Worm (Caenorhabditis elegans) whole organism, L3 larva: ENCODE results near the gene sto-2.

Experiments used
- R02D3.7 ChIP-seq: fragments of 150-350 bp; optimal IDR thresholded peaks from 2 replicates; lab custom pipeline; 2014; ENCODE audit warnings: missing biosample characterization, missing genetic modification characterization
- aly-2 ChIP-seq: fragments of 150-350 bp; optimal IDR thresholded peaks from 2 replicates; lab custom pipeline; 2014; ENCODE audit warnings: missing biosample characterization, missing genetic modification characterization
- ama-1 ChIP-seq: fragments of 150-350 bp; optimal IDR thresholded peaks from 2 replicates; lab custom pipeline; 2018
- ceh-16 ChIP-seq: sonication (generic microtip); optimal IDR thresholded peaks from 2 replicates; lab custom pipeline; 2017; ENCODE audit warnings: missing biosample characterization, missing genetic modification characterization
- ceh-28 ChIP-seq: fragments of 150-350 bp; optimal IDR thresholded peaks from 2 replicates; lab custom pipeline; 2014; ENCODE audit warnings: missing biosample characterization, missing genetic modification reagents, missing genetic modification characterization
- ceh-9 ChIP-seq: sonication (generic microtip); optimal IDR thresholded peaks from 2 replicates; lab custom pipeline; 2018; ENCODE audit warnings: missing biosample characterization, missing genetic modification characterization
- egl-5 ChIP-seq: fragments of 150-350 bp; optimal IDR thresholded peaks from 2 replicates; lab custom pipeline; 2017; ENCODE audit warnings: missing biosample characterization, missing genetic modification reagents, missing genetic modification characterization, inconsistent platforms
- elt-2 ChIP-seq: sonication (generic microtip); optimal IDR thresholded peaks from 2 replicates; lab custom pipeline; 2016; ENCODE audit warnings: missing genetic modification reagents, mild to moderate bottlenecking, missing genetic modification characterization, missing compliant biosample characterization
- elt-3 ChIP-seq, 3 experiments: fragments of 150-350 bp in 1 of 3; sonication (generic microtip) in 2 of 3; optimal IDR thresholded peaks; 2 replicates in 2 of 3; 4 replicates in 1 of 3; lab custom pipeline; 2014 to 2017; ENCODE audit warnings: missing biosample characterization in 3 of 3, missing genetic modification characterization in 3 of 3
- fkh-10 ChIP-seq: sonication (generic microtip); optimal IDR thresholded peaks from 2 replicates; lab custom pipeline; 2017; ENCODE audit warnings: missing biosample characterization, missing genetic modification reagents, missing genetic modification characterization
- fkh-2 ChIP-seq: fragments of 150-350 bp; optimal IDR thresholded peaks from 2 replicates; lab custom pipeline; 2014; ENCODE audit warnings: missing biosample characterization, missing genetic modification reagents, missing genetic modification characterization
- fos-1 ChIP-seq: fragments of 150-350 bp; optimal IDR thresholded peaks from 2 replicates; lab custom pipeline; 2014; ENCODE audit warnings: missing biosample characterization, missing genetic modification characterization
- hmg-11 ChIP-seq: sonication (generic microtip); optimal IDR thresholded peaks from 2 replicates; lab custom pipeline; 2016; ENCODE audit warnings: missing genetic modification characterization, missing compliant biosample characterization
- jun-1 ChIP-seq: fragments of 150-350 bp; optimal IDR thresholded peaks from 2 replicates; lab custom pipeline; 2014; ENCODE audit warnings: missing biosample characterization, missing genetic modification reagents, missing genetic modification characterization
- lin-15B ChIP-seq: fragments of 150-350 bp; optimal IDR thresholded peaks from 2 replicates; lab custom pipeline; 2014; ENCODE audit warnings: missing biosample characterization, missing genetic modification characterization
- lin-39 ChIP-seq: fragments of 150-350 bp; optimal IDR thresholded peaks from 2 replicates; lab custom pipeline; 2018; ENCODE audit warnings: missing biosample characterization, missing genetic modification reagents, missing genetic modification characterization
- lsy-12 ChIP-seq: sonication (generic microtip); optimal IDR thresholded peaks from 2 replicates; lab custom pipeline; 2016; ENCODE audit warnings: mild to moderate bottlenecking, missing genetic modification characterization, missing compliant biosample characterization
- nfya-1 ChIP-seq: sonication (generic microtip); optimal IDR thresholded peaks from 2 replicates; lab custom pipeline; 2017; ENCODE audit warnings: missing genetic modification characterization, mild to moderate bottlenecking, missing compliant biosample characterization, antibody characterized with exemption, moderate library complexity; ENCODE audit not compliant: insufficient read depth
- nhr-11 ChIP-seq: fragments of 150-350 bp; optimal IDR thresholded peaks from 2 replicates; lab custom pipeline; 2014; ENCODE audit warnings: missing biosample characterization, missing genetic modification characterization
- nhr-23 ChIP-seq: fragments of 150-350 bp; optimal IDR thresholded peaks from 2 replicates; lab custom pipeline; 2014; ENCODE audit warnings: missing biosample characterization, missing genetic modification reagents, missing genetic modification characterization
- nhr-237 ChIP-seq: fragments of 150-350 bp; optimal IDR thresholded peaks from 2 replicates; lab custom pipeline; 2014; ENCODE audit warnings: missing biosample characterization, missing genetic modification characterization
- nhr-25 ChIP-seq: sonication (generic microtip); optimal IDR thresholded peaks from 2 replicates; lab custom pipeline; 2017; ENCODE audit warnings: missing biosample characterization, missing genetic modification characterization
- nhr-28 ChIP-seq: fragments of 150-350 bp; optimal IDR thresholded peaks from 2 replicates; lab custom pipeline; 2014; ENCODE audit warnings: missing biosample characterization, missing genetic modification characterization
- nhr-43 ChIP-seq: sonication (generic microtip); optimal IDR thresholded peaks from 2 replicates; lab custom pipeline; 2016; ENCODE audit warnings: mild to moderate bottlenecking, missing genetic modification characterization, missing compliant biosample characterization; ENCODE audit not compliant: poor library complexity, severe bottlenecking
- nhr-77 ChIP-seq: fragments of 150-350 bp; optimal IDR thresholded peaks from 2 replicates; lab custom pipeline; 2014; ENCODE audit warnings: missing biosample characterization, missing genetic modification characterization
- pha-4 ChIP-seq: fragments of 150-350 bp; optimal IDR thresholded peaks from 2 replicates; lab custom pipeline; 2014; ENCODE audit warnings: missing biosample characterization, missing genetic modification reagents, missing genetic modification characterization
- pqm-1 ChIP-seq: fragments of 150-350 bp; optimal IDR thresholded peaks from 2 replicates; lab custom pipeline; 2017; ENCODE audit warnings: missing biosample characterization, missing genetic modification characterization, inconsistent platforms
- sea-2 ChIP-seq: fragments of 150-350 bp; sonication (generic microtip); optimal IDR thresholded peaks from 4 replicates; lab custom pipeline; 2014; ENCODE audit warnings: missing biosample characterization, missing genetic modification reagents, missing genetic modification characterization
- skn-1 ChIP-seq: fragments of 150-350 bp; optimal IDR thresholded peaks from 2 replicates; lab custom pipeline; 2014; ENCODE audit warnings: missing biosample characterization, missing genetic modification characterization
- snpc-4 ChIP-seq: fragments of 150-350 bp; optimal IDR thresholded peaks from 2 replicates; lab custom pipeline; 2014; ENCODE audit warnings: missing biosample characterization, missing genetic modification characterization
- tbx-2 ChIP-seq: sonication (generic microtip); optimal IDR thresholded peaks from 2 replicates; lab custom pipeline; 2016; ENCODE audit warnings: mild to moderate bottlenecking, missing genetic modification characterization, missing compliant biosample characterization
- unc-62 ChIP-seq: fragments of 150-350 bp; sonication (generic microtip); optimal IDR thresholded peaks from 4 replicates; lab custom pipeline; 2014; ENCODE audit warnings: missing biosample characterization, missing genetic modification reagents, missing genetic modification characterization
- ztf-4 ChIP-seq: fragments of 150-350 bp; optimal IDR thresholded peaks from 2 replicates; lab custom pipeline; 2014; ENCODE audit warnings: missing biosample characterization, missing genetic modification characterization

sto-2 gene

DNA sequence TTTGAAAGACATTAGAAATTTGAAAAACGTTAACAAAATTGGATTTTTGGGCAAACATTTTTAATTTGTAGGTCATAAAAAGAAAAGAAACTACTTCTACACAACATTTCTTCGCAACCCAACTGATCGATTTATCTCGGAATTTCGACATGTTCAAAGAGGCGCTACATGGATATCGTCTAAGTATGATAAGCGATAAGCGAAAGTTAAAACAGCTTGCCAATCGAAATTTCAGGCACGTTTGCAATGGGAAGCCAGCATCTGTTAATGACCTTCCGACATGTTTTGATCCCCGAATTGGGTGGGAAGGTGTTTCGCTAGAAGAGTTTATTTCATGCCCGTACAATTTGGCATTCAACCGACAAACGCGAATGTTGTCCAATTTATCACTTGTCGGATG lies 46.4 kb downstream of the sto-2 start:
- no peak for TF ChIP-seq nhr-28 (tag; lab: Kevin White, UChicago)
- no peak for TF ChIP-seq nhr-43 (tag; lab: Kevin White, UChicago)
- TF ChIP-seq egl-5 (tag; lab: Kevin White, UChicago) = no peak

DNA sequence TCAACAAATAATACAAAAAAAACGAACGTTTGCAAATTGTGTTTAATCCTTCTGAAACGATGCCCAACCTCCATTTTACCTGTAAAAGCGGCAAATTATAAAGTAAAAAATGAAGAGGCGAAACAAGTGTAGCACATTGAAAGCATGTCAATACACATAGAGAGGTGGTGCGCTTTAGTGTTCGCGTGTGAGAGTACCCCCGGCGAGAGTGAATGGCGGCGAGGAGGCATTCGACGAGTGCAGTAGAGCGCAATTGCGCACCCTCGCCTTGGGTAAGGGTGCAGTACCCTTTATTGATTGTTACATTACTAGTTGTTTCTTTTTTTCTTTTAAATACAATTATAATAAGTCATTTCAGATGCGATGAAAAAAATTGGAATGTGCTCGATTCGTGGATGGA lies 48.0 kb downstream of the sto-2 start, which contains the start of gene hst-6:
TSS of gene hst-6 (plus strand) at position 353 of the 400 bp plus-strand sequence.
- TF ChIP-seq pqm-1 (tag; lab: Kevin White, UChicago) = peak; percentile 47
- TF ChIP-seq hmg-11 (tag; lab: Kevin White, UChicago) = peak; percentile 78
- peak; percentile 72 for TF ChIP-seq nfya-1 (tag; lab: Kevin White, UChicago)
- TF ChIP-seq tbx-2 (tag; lab: Kevin White, UChicago) = no peak
- peak; percentile 40 for TF ChIP-seq nhr-23
- TF ChIP-seq snpc-4 = peak; percentile 75
- TF ChIP-seq nhr-43 (tag; lab: Kevin White, UChicago) = peak; percentile 29
- TF ChIP-seq ceh-16 (tag; lab: Kevin White, UChicago) = no peak
- TF ChIP-seq egl-5 (tag; lab: Kevin White, UChicago) = peak; percentile 55
- TF ChIP-seq nhr-25 (tag; lab: Kevin White, UChicago) = peak; percentile 66
- no peak for TF ChIP-seq elt-3 (tag; optimal IDR thresholded peaks at IDR 0.05; lab: Kevin White, UChicago)
- peak; percentile 68 for TF ChIP-seq lin-15B (tag; lab: Kevin White, UChicago)
- TF ChIP-seq elt-2 (tag; lab: Kevin White, UChicago) = peak; percentile 68
- TF ChIP-seq fkh-10 (GFP tag; lab: Kevin White, UChicago) = no peak
- TF ChIP-seq ceh-9 (tag; lab: Kevin White, UChicago) = no peak
- TF ChIP-seq lsy-12 (tag; lab: Kevin White, UChicago) = no peak
- TF ChIP-seq nhr-237 = no peak
- peak; percentile 35 for TF ChIP-seq ceh-28
- peak; percentile 79 for TF ChIP-seq pha-4 (tag; lab: Kevin White, UChicago)
- TF ChIP-seq lin-39 = peak; percentile 81
- TF ChIP-seq R02D3.7 (tag; lab: Kevin White, UChicago) = peak; percentile 61
- TF ChIP-seq nhr-11 (tag; lab: Kevin White, UChicago) = no peak
- TF ChIP-seq ama-1 (lab: Kevin White, UChicago) = no peak
- TF ChIP-seq, all 47 proteins: peak for 14

ce11 chrX:5269359-5269758 lies 53.8 kb downstream of the sto-2 start:
- TF ChIP-seq elt-2 (tag; lab: Kevin White, UChicago) (peak; percentile 79), lsy-12 (tag; lab: Kevin White, UChicago) (no peak), pqm-1 (tag; lab: Kevin White, UChicago) (peak; percentile 27), fkh-2 (tag; lab: Kevin White, UChicago) (no peak)

DNA sequence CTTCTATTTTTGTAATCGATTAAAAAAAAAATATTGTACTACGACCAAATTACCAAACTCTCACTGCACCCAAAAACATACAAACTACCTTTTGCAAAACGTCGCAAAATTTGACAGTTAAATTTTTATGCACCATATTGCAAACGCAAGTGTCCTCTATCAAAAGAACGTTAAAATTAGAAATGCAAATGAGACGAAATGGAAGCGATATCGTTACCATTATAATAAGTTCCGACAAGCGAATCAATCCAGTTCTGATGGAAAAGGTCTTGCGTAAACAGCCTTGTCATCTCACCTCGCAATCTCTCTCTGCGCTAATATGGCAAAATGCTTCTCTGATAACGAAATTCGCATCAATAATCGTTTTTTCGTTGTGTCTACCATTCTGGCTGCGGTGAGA lies 55.1 kb downstream of the sto-2 start:
- no peak for TF ChIP-seq tbx-2 (tag; lab: Kevin White, UChicago)
- peak; percentile 27 for TF ChIP-seq elt-2 (tag; lab: Kevin White, UChicago)

ce11 chrX:5265356-5265755 lies 57.8 kb downstream of the sto-2 start:
- TF ChIP-seq nfya-1 (tag; lab: Kevin White, UChicago) (no peak), jun-1 (tag; lab: Kevin White, UChicago) (no peak), pha-4 (tag; lab: Kevin White, UChicago) (no peak), lsy-12 (tag; lab: Kevin White, UChicago) (no peak), sea-2 (GFP tag; lab: Kevin White, UChicago) (no peak)
- TF ChIP-seq, all 47 proteins: peak for 0

DNA sequence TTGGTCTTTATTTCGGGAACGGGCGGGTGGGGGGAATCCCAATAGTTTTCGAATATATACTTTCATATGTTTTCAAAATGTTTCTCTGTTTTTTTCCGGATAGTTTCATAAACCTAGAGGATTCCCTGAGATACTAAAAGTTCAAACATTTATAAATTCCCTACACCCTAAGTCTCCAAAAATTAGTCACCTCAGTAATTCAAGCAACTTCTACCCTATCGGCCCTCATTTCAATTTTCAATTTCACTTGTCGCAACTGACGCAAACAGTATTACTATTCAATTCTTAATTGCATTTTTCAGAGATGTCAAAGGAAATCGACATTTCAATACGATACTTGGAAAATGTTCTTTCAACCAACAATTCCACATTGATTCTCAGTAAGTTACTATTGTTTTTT lies 59.2 kb downstream of the sto-2 start, which contains the start of gene Y34B4A.4:
TSS of gene Y34B4A.4 (plus strand) at position 301 of the 400 bp plus-strand sequence.
- TF ChIP-seq fos-1 (tag; lab: Kevin White, UChicago) = no peak
- TF ChIP-seq sea-2 (GFP tag; lab: Kevin White, UChicago) = no peak
- no peak for TF ChIP-seq ztf-4 (tag; lab: Kevin White, UChicago)
- TF ChIP-seq nfya-1 (tag; lab: Kevin White, UChicago) = no peak
- no peak for TF ChIP-seq nhr-28 (tag; lab: Kevin White, UChicago)
- TF ChIP-seq ceh-28 = no peak
- TF ChIP-seq pqm-1 (tag; lab: Kevin White, UChicago) = no peak
- TF ChIP-seq nhr-23 = no peak
- no peak for TF ChIP-seq unc-62 (GFP tag; lab: Kevin White, UChicago)
- TF ChIP-seq nhr-77 (tag; lab: Kevin White, UChicago) = no peak
- TF ChIP-seq skn-1 (tag; lab: Kevin White, UChicago) = no peak
- TF ChIP-seq pha-4 (tag; lab: Kevin White, UChicago) = no peak
- TF ChIP-seq ceh-16 (tag; lab: Kevin White, UChicago) = no peak
- TF ChIP-seq hmg-11 (tag; lab: Kevin White, UChicago) = no peak
- TF ChIP-seq aly-2 (tag; lab: Kevin White, UChicago) = no peak
